Worm (Caenorhabditis elegans) whole organism, L3 larva: ENCODE results near the gene W01D2.1.

Experiments used
- R02D3.7 ChIP-seq: fragments of 150-350 bp; optimal IDR thresholded peaks from 2 replicates; lab custom pipeline; 2014; ENCODE audit warnings: missing biosample characterization, missing genetic modification characterization
- ZK546.5 ChIP-seq: sonication (generic microtip); optimal IDR thresholded peaks from 2 replicates; lab custom pipeline; 2017; ENCODE audit warnings: missing biosample characterization, missing genetic modification characterization
- aly-2 ChIP-seq: fragments of 150-350 bp; optimal IDR thresholded peaks from 2 replicates; lab custom pipeline; 2014; ENCODE audit warnings: missing biosample characterization, missing genetic modification characterization
- ceh-16 ChIP-seq: sonication (generic microtip); optimal IDR thresholded peaks from 2 replicates; lab custom pipeline; 2017; ENCODE audit warnings: missing biosample characterization, missing genetic modification characterization
- ceh-28 ChIP-seq: fragments of 150-350 bp; optimal IDR thresholded peaks from 2 replicates; lab custom pipeline; 2014; ENCODE audit warnings: missing biosample characterization, missing genetic modification reagents, missing genetic modification characterization
- ceh-82 ChIP-seq: fragments of 150-350 bp; optimal IDR thresholded peaks from 2 replicates; lab custom pipeline; 2014; ENCODE audit warnings: missing biosample characterization, missing genetic modification characterization
- daf-12 ChIP-seq: fragments of 150-350 bp; optimal IDR thresholded peaks from 2 replicates; lab custom pipeline; 2014; ENCODE audit warnings: missing biosample characterization, missing genetic modification reagents, missing genetic modification characterization
- elt-1 ChIP-seq: fragments of 150-350 bp; optimal IDR thresholded peaks from 2 replicates; lab custom pipeline; 2014; ENCODE audit warnings: missing biosample characterization, missing genetic modification characterization
- elt-2 ChIP-seq: sonication (generic microtip); optimal IDR thresholded peaks from 2 replicates; lab custom pipeline; 2016; ENCODE audit warnings: missing genetic modification reagents, mild to moderate bottlenecking, missing genetic modification characterization, missing compliant biosample characterization
- elt-3 ChIP-seq, 3 experiments: fragments of 150-350 bp in 1 of 3; sonication (generic microtip) in 2 of 3; optimal IDR thresholded peaks; 2 replicates in 2 of 3; 4 replicates in 1 of 3; lab custom pipeline; 2014 to 2017; ENCODE audit warnings: missing biosample characterization in 3 of 3, missing genetic modification characterization in 3 of 3
- fkh-10 ChIP-seq: sonication (generic microtip); optimal IDR thresholded peaks from 2 replicates; lab custom pipeline; 2017; ENCODE audit warnings: missing biosample characterization, missing genetic modification reagents, missing genetic modification characterization
- fkh-2 ChIP-seq: fragments of 150-350 bp; optimal IDR thresholded peaks from 2 replicates; lab custom pipeline; 2014; ENCODE audit warnings: missing biosample characterization, missing genetic modification reagents, missing genetic modification characterization
- jun-1 ChIP-seq: fragments of 150-350 bp; optimal IDR thresholded peaks from 2 replicates; lab custom pipeline; 2014; ENCODE audit warnings: missing biosample characterization, missing genetic modification reagents, missing genetic modification characterization
- lin-39 ChIP-seq: fragments of 150-350 bp; optimal IDR thresholded peaks from 2 replicates; lab custom pipeline; 2018; ENCODE audit warnings: missing biosample characterization, missing genetic modification reagents, missing genetic modification characterization
- lsy-12 ChIP-seq: sonication (generic microtip); optimal IDR thresholded peaks from 2 replicates; lab custom pipeline; 2016; ENCODE audit warnings: mild to moderate bottlenecking, missing genetic modification characterization, missing compliant biosample characterization
- mdl-1 ChIP-seq: fragments of 150-350 bp; optimal IDR thresholded peaks from 2 replicates; lab custom pipeline; 2014; ENCODE audit warnings: missing biosample characterization, missing genetic modification characterization
- mml-1 ChIP-seq: fragments of 150-350 bp; sonication (generic microtip); optimal IDR thresholded peaks from 3 replicates; lab custom pipeline; 2014; ENCODE audit warnings: missing biosample characterization, missing genetic modification characterization
- nfya-1 ChIP-seq: sonication (generic microtip); optimal IDR thresholded peaks from 2 replicates; lab custom pipeline; 2017; ENCODE audit warnings: missing genetic modification characterization, mild to moderate bottlenecking, missing compliant biosample characterization, antibody characterized with exemption, moderate library complexity; ENCODE audit not compliant: insufficient read depth
- nhr-12 ChIP-seq: fragments of 150-350 bp; optimal IDR thresholded peaks from 2 replicates; lab custom pipeline; 2014; ENCODE audit warnings: missing biosample characterization, missing genetic modification characterization
- nhr-23 ChIP-seq: fragments of 150-350 bp; optimal IDR thresholded peaks from 2 replicates; lab custom pipeline; 2014; ENCODE audit warnings: missing biosample characterization, missing genetic modification reagents, missing genetic modification characterization
- nhr-237 ChIP-seq: fragments of 150-350 bp; optimal IDR thresholded peaks from 2 replicates; lab custom pipeline; 2014; ENCODE audit warnings: missing biosample characterization, missing genetic modification characterization
- nhr-25 ChIP-seq: sonication (generic microtip); optimal IDR thresholded peaks from 2 replicates; lab custom pipeline; 2017; ENCODE audit warnings: missing biosample characterization, missing genetic modification characterization
- nhr-28 ChIP-seq: fragments of 150-350 bp; optimal IDR thresholded peaks from 2 replicates; lab custom pipeline; 2014; ENCODE audit warnings: missing biosample characterization, missing genetic modification characterization
- nhr-43 ChIP-seq: sonication (generic microtip); optimal IDR thresholded peaks from 2 replicates; lab custom pipeline; 2016; ENCODE audit warnings: mild to moderate bottlenecking, missing genetic modification characterization, missing compliant biosample characterization; ENCODE audit not compliant: poor library complexity, severe bottlenecking
- nhr-67 ChIP-seq: fragments of 150-350 bp; optimal IDR thresholded peaks from 2 replicates; lab custom pipeline; 2014; ENCODE audit warnings: missing biosample characterization, missing genetic modification characterization
- nhr-76 ChIP-seq: fragments of 150-350 bp; sonication (generic microtip); optimal IDR thresholded peaks from 5 replicates; lab custom pipeline; 2014; ENCODE audit warnings: missing biosample characterization, missing genetic modification characterization
- nhr-77 ChIP-seq: fragments of 150-350 bp; optimal IDR thresholded peaks from 2 replicates; lab custom pipeline; 2014; ENCODE audit warnings: missing biosample characterization, missing genetic modification characterization
- pha-4 ChIP-seq: fragments of 150-350 bp; optimal IDR thresholded peaks from 2 replicates; lab custom pipeline; 2014; ENCODE audit warnings: missing biosample characterization, missing genetic modification reagents, missing genetic modification characterization
- pqm-1 ChIP-seq: fragments of 150-350 bp; optimal IDR thresholded peaks from 2 replicates; lab custom pipeline; 2017; ENCODE audit warnings: missing biosample characterization, missing genetic modification characterization, inconsistent platforms
- sea-2 ChIP-seq: fragments of 150-350 bp; sonication (generic microtip); optimal IDR thresholded peaks from 4 replicates; lab custom pipeline; 2014; ENCODE audit warnings: missing biosample characterization, missing genetic modification reagents, missing genetic modification characterization
- skn-1 ChIP-seq: fragments of 150-350 bp; optimal IDR thresholded peaks from 2 replicates; lab custom pipeline; 2014; ENCODE audit warnings: missing biosample characterization, missing genetic modification characterization
- tbx-2 ChIP-seq: sonication (generic microtip); optimal IDR thresholded peaks from 2 replicates; lab custom pipeline; 2016; ENCODE audit warnings: mild to moderate bottlenecking, missing genetic modification characterization, missing compliant biosample characterization
- unc-62 ChIP-seq: fragments of 150-350 bp; sonication (generic microtip); optimal IDR thresholded peaks from 4 replicates; lab custom pipeline; 2014; ENCODE audit warnings: missing biosample characterization, missing genetic modification reagents, missing genetic modification characterization
- zag-1 ChIP-seq: fragments of 150-350 bp; optimal IDR thresholded peaks from 2 replicates; lab custom pipeline; 2014; ENCODE audit warnings: missing biosample characterization, missing genetic modification characterization
- ztf-11 ChIP-seq: fragments of 150-350 bp; optimal IDR thresholded peaks from 2 replicates; lab custom pipeline; 2014; ENCODE audit warnings: missing biosample characterization, missing genetic modification characterization
- ztf-4 ChIP-seq: fragments of 150-350 bp; optimal IDR thresholded peaks from 2 replicates; lab custom pipeline; 2014; ENCODE audit warnings: missing biosample characterization, missing genetic modification characterization

W01D2.1 gene

ce11 chrII:14844253-14844652, 28.9 kb downstream of the W01D2.1 start:
- TF ChIP-seq elt-3 (tag; optimal IDR thresholded peaks at IDR 0.05; lab: Kevin White, UChicago) (peak in 2 of 3 experiments; percentile 0 to 49), ceh-16 (tag; lab: Kevin White, UChicago) (no peak), nhr-28 (tag; lab: Kevin White, UChicago) (no peak), ztf-4 (tag; lab: Kevin White, UChicago) (no peak), nhr-23 (tag; lab: Kevin White, UChicago) (peak; percentile 92), elt-1 (tag; lab: Kevin White, UChicago) (no peak), nhr-43 (tag; lab: Kevin White, UChicago) (no peak), nfya-1 (tag; lab: Kevin White, UChicago) (no peak), pha-4 (tag; lab: Kevin White, UChicago) (no peak), mdl-1 (no peak), unc-62 (GFP tag; lab: Kevin White, UChicago) (no peak), skn-1 (tag; lab: Kevin White, UChicago) (no peak), fkh-10 (GFP tag; lab: Kevin White, UChicago) (no peak), tbx-2 (tag; lab: Kevin White, UChicago) (no peak), ceh-82 (tag; lab: Kevin White, UChicago) (no peak), sea-2 (GFP tag; lab: Kevin White, UChicago) (no peak), ZK546.5 (tag; lab: Kevin White, UChicago) (no peak)

- TF ChIP-seq ceh-28 (tag; lab: Kevin White, UChicago) = no peak
- TF ChIP-seq nhr-25 (tag; lab: Kevin White, UChicago) = no peak
- TF ChIP-seq nhr-12 (tag; lab: Kevin White, UChicago) = no peak
- no peak for TF ChIP-seq ztf-11 (tag; lab: Kevin White, UChicago)
- no peak for TF ChIP-seq pqm-1 (tag; lab: Kevin White, UChicago)
- TF ChIP-seq ceh-82 (tag; lab: Kevin White, UChicago) = no peak
- TF ChIP-seq R02D3.7 (tag; lab: Kevin White, UChicago) = no peak
- TF ChIP-seq ceh-16 (tag; lab: Kevin White, UChicago) = no peak
- no peak for TF ChIP-seq nhr-237 (tag; lab: Kevin White, UChicago)
- TF ChIP-seq nhr-67 (tag; lab: Kevin White, UChicago) = no peak
- no peak for TF ChIP-seq jun-1 (tag; lab: Kevin White, UChicago)
- TF ChIP-seq mml-1 (tag; lab: Kevin White, UChicago) = no peak
- no peak for TF ChIP-seq unc-62 (GFP tag; lab: Kevin White, UChicago)
- TF ChIP-seq nhr-76 (tag; lab: Kevin White, UChicago) = no peak
Measured at ce11 chrII:14849897-14850296, 34.6 kb downstream of the W01D2.1 start.

ce11 chrII:14851483-14851882, 36.2 kb downstream of the W01D2.1 start, which contains the start of gene R05H10.1:
TSS of gene R05H10.1 (plus strand) at chrII:14851816.
- TF ChIP-seq fkh-10 (GFP tag; lab: Kevin White, UChicago) (no peak), ceh-28 (tag; lab: Kevin White, UChicago) (no peak), daf-12 (tag; lab: Kevin White, UChicago) (no peak), sea-2 (GFP tag; lab: Kevin White, UChicago) (no peak), lsy-12 (tag; lab: Kevin White, UChicago) (no peak), aly-2 (tag; lab: Kevin White, UChicago) (no peak), nhr-23 (tag; lab: Kevin White, UChicago) (no peak)
- TF ChIP-seq, all 47 proteins: peak for 0

ce11 chrII:14855229-14855628, 39.9 kb downstream of the W01D2.1 start, which contains the start of gene R05H10.7:
TSS of gene R05H10.7 (plus strand) at chrII:14855529.
- TF ChIP-seq elt-2 (tag; lab: Kevin White, UChicago) = no peak
- no peak for TF ChIP-seq tbx-2 (tag; lab: Kevin White, UChicago)
- TF ChIP-seq elt-1 (tag; lab: Kevin White, UChicago) = no peak
- TF ChIP-seq mdl-1 = no peak
- TF ChIP-seq elt-3 (tag; optimal IDR thresholded peaks at IDR 0.05; lab: Kevin White, UChicago) = no peak
- TF ChIP-seq nhr-77 (tag; lab: Kevin White, UChicago) = no peak
- no peak for TF ChIP-seq nhr-43 (tag; lab: Kevin White, UChicago)
- TF ChIP-seq pqm-1 (tag; lab: Kevin White, UChicago) = no peak
- TF ChIP-seq zag-1 = no peak
- TF ChIP-seq ztf-11 (tag; lab: Kevin White, UChicago) = no peak
- no peak for TF ChIP-seq ZK546.5 (tag; lab: Kevin White, UChicago)
- no peak for TF ChIP-seq fkh-2
- TF ChIP-seq skn-1 (tag; lab: Kevin White, UChicago) = no peak
- no peak for TF ChIP-seq lsy-12 (tag; lab: Kevin White, UChicago)
- TF ChIP-seq jun-1 (tag; lab: Kevin White, UChicago) = no peak
- TF ChIP-seq lin-39 = no peak
- TF ChIP-seq daf-12 (tag; lab: Kevin White, UChicago) = no peak
- TF ChIP-seq, all 47 proteins: peak for 0
